Fruit fly (Drosophila melanogaster) whole organism, embryonic: Measurements from ENCODE around the gene CG4896.

ENCODE experiments used
- Antp ChIP-seq: fragments of 200-800 bp; sonication (Bioruptor generic); optimal IDR thresholded peaks from 3 replicates; lab custom pipeline; 2016; ENCODE audit warnings: missing biosample characterization, missing genetic modification characterization
- CG10209 ChIP-seq: fragments of 200-800 bp; sonication (Bioruptor generic); optimal IDR thresholded peaks from 3 replicates; lab custom pipeline; 2017; ENCODE audit warnings: missing biosample characterization, mild to moderate bottlenecking, missing genetic modification characterization, missing genetic modification reagents
- CG10267 ChIP-seq: fragments of 200-800 bp; sonication (Bioruptor generic); optimal IDR thresholded peaks from 2 replicates; lab custom pipeline; 2018; ENCODE audit warnings: missing biosample characterization, mild to moderate bottlenecking, missing genetic modification characterization, moderate library complexity
- CG11247 ChIP-seq: fragments of 200-800 bp; sonication (Bioruptor generic); IDR thresholded peaks from 2 replicates; pipeline ENCODE4 v1.3.6; 2022; ENCODE audit warnings: missing biosample characterization, missing genetic modification characterization
- CG11504 ChIP-seq: fragments of 200-800 bp; sonication (Bioruptor generic); optimal IDR thresholded peaks from 3 replicates; lab custom pipeline; 2019; ENCODE audit warnings: missing biosample characterization, mild to moderate bottlenecking, missing genetic modification characterization, moderate library complexity
- CG15011 ChIP-seq: fragments of 200-800 bp; sonication (Bioruptor generic); optimal IDR thresholded peaks from 3 replicates; lab custom pipeline; 2018; ENCODE audit warnings: missing biosample characterization, mild to moderate bottlenecking, missing genetic modification characterization
- CG15696 ChIP-seq: fragments of 200-800 bp; sonication (Bioruptor generic); optimal IDR thresholded peaks from 2 replicates; lab custom pipeline; 2019; ENCODE audit warnings: missing biosample characterization, mild to moderate bottlenecking, missing genetic modification characterization, moderate library complexity
- CG1602 ChIP-seq: fragments of 200-800 bp; sonication (Bioruptor generic); optimal IDR thresholded peaks from 3 replicates; lab custom pipeline; 2016; ENCODE audit warnings: missing biosample characterization, missing genetic modification characterization
- CG1603 ChIP-seq: fragments of 200-800 bp; sonication (Bioruptor generic); optimal IDR thresholded peaks from 2 replicates; lab custom pipeline; 2019; ENCODE audit warnings: missing biosample characterization, mild to moderate bottlenecking, missing genetic modification characterization, moderate library complexity
- CG17568 ChIP-seq: fragments of 200-800 bp; sonication (Bioruptor generic); optimal IDR thresholded peaks from 2 replicates; lab custom pipeline; 2018; ENCODE audit warnings: missing biosample characterization, mild to moderate bottlenecking, missing genetic modification characterization, moderate library complexity
- CG33213 ChIP-seq: fragments of 200-800 bp; sonication (Bioruptor generic); optimal IDR thresholded peaks from 3 replicates; lab custom pipeline; 2016; ENCODE audit warnings: missing biosample characterization, missing genetic modification characterization
- CG3407 ChIP-seq: fragments of 200-800 bp; sonication (Bioruptor generic); optimal IDR thresholded peaks from 2 replicates; lab custom pipeline; 2018; ENCODE audit warnings: missing biosample characterization, mild to moderate bottlenecking, missing genetic modification characterization
- CG42726 ChIP-seq: fragments of 200-800 bp; sonication (Bioruptor generic); IDR thresholded peaks from 2 replicates; pipeline ENCODE4 v1.3.6; 2022; ENCODE audit warnings: missing biosample characterization, missing genetic modification characterization; ENCODE audit not compliant: partially characterized antibody
- CG4360 ChIP-seq: fragments of 200-800 bp; sonication (Bioruptor generic); IDR thresholded peaks from 2 replicates; pipeline ENCODE4 v1.3.6; 2022; ENCODE audit warnings: missing biosample characterization, missing genetic modification characterization
- CG43689 ChIP-seq: fragments of 200-800 bp; sonication (Bioruptor generic); IDR thresholded peaks from 2 replicates; pipeline ENCODE4 v1.3.6; 2022; ENCODE audit warnings: missing biosample characterization, missing genetic modification characterization
- CG5245 ChIP-seq: fragments of 200-800 bp; sonication (Bioruptor generic); optimal IDR thresholded peaks from 3 replicates; lab custom pipeline; 2016; ENCODE audit warnings: missing biosample characterization, missing genetic modification characterization
- CG7372 ChIP-seq: fragments of 200-800 bp; sonication (Bioruptor generic); IDR thresholded peaks from 2 replicates; pipeline ENCODE4 v1.3.6; 2022; ENCODE audit warnings: missing biosample characterization, missing genetic modification characterization
- CG7963 ChIP-seq: fragments of 200-800 bp; sonication (Bioruptor generic); IDR thresholded peaks from 3 replicates; pipeline ENCODE4 v1.3.6; 2022; ENCODE audit warnings: missing biosample characterization, missing genetic modification characterization; ENCODE audit not compliant: partially characterized antibody
- CG7987 ChIP-seq: fragments of 200-800 bp; sonication (Bioruptor generic); optimal IDR thresholded peaks from 2 replicates; lab custom pipeline; 2018; ENCODE audit warnings: missing biosample characterization, mild to moderate bottlenecking, missing genetic modification characterization, moderate library complexity
- CG8089 ChIP-seq: fragments of 200-800 bp; sonication (Bioruptor generic); optimal IDR thresholded peaks from 3 replicates; lab custom pipeline; 2016; ENCODE audit warnings: missing biosample characterization, missing genetic modification characterization
- CG9727 ChIP-seq: fragments of 200-800 bp; sonication (Bioruptor generic); optimal IDR thresholded peaks from 3 replicates; lab custom pipeline; 2017; ENCODE audit warnings: missing biosample characterization, mild to moderate bottlenecking, missing genetic modification characterization
- Doc2 ChIP-seq: fragments of 200-800 bp; sonication (Bioruptor generic); IDR thresholded peaks from 2 replicates; pipeline ENCODE4 v1.3.6; 2022; ENCODE audit warnings: missing biosample characterization, missing genetic modification characterization
- Drgx ChIP-seq: fragments of 200-800 bp; sonication (Bioruptor generic); IDR thresholded peaks from 2 replicates; pipeline ENCODE4 v1.3.6; 2022; ENCODE audit warnings: missing biosample characterization, missing genetic modification characterization
- Gug ChIP-seq: fragments of 200-800 bp; sonication (Bioruptor generic); IDR thresholded peaks from 4 replicates; pipeline ENCODE4 v1.3.6; 2022; ENCODE audit warnings: missing biosample characterization, missing genetic modification characterization
- HLH3B ChIP-seq: fragments of 200-800 bp; sonication (Bioruptor generic); IDR thresholded peaks from 2 replicates; pipeline ENCODE4 v1.3.6; 2022; ENCODE audit warnings: missing biosample characterization, missing genetic modification characterization
- HmgD ChIP-seq: fragments of 200-800 bp; sonication (Bioruptor generic); optimal IDR thresholded peaks from 3 replicates; lab custom pipeline; 2016; ENCODE audit warnings: missing biosample characterization, missing genetic modification characterization
- Hmx ChIP-seq: fragments of 200-800 bp; sonication (Bioruptor generic); optimal IDR thresholded peaks from 2 replicates; lab custom pipeline; 2016; ENCODE audit warnings: missing biosample characterization, missing genetic modification characterization
- Lpt ChIP-seq: fragments of >200 bp; optimal IDR thresholded peaks from 2 replicates; lab custom pipeline; 2018; ENCODE audit warnings: missing biosample characterization, missing genetic modification characterization
- MTF-1 ChIP-seq: fragments of 200-800 bp; sonication (Bioruptor generic); optimal IDR thresholded peaks from 2 replicates; lab custom pipeline; 2018; ENCODE audit warnings: missing biosample characterization, mild to moderate bottlenecking, missing genetic modification characterization, borderline replicate concordance
- Neu2 ChIP-seq: fragments of 200-800 bp; sonication (Bioruptor generic); optimal IDR thresholded peaks from 3 replicates; lab custom pipeline; 2016; ENCODE audit warnings: missing biosample characterization, missing genetic modification characterization, borderline replicate concordance
- Oaz ChIP-seq: fragments of 200-800 bp; sonication (Bioruptor generic); IDR thresholded peaks from 2 replicates; pipeline ENCODE4 v1.3.6; 2022; ENCODE audit warnings: missing biosample characterization, missing genetic modification characterization
- Sin3A ChIP-seq: fragments of >200 bp; optimal IDR thresholded peaks from 2 replicates; lab custom pipeline; 2018
- abd-A ChIP-seq: fragments of 200-800 bp; sonication (Bioruptor generic); optimal IDR thresholded peaks from 3 replicates; lab custom pipeline; 2019; ENCODE audit warnings: missing biosample characterization, mild to moderate bottlenecking, missing genetic modification characterization, moderate library complexity
- bbx ChIP-seq: fragments of 200-800 bp; sonication (Bioruptor generic); IDR thresholded peaks from 2 replicates; pipeline ENCODE4 v1.3.6; 2022; ENCODE audit warnings: missing biosample characterization, missing genetic modification characterization; ENCODE audit not compliant: partially characterized antibody
- crc ChIP-seq: fragments of 200-800 bp; sonication (Bioruptor generic); optimal IDR thresholded peaks from 2 replicates; lab custom pipeline; 2016; ENCODE audit warnings: missing biosample characterization, missing genetic modification characterization
- cwo ChIP-seq: fragments of 200-800 bp; sonication (Bioruptor generic); optimal IDR thresholded peaks from 3 replicates; lab custom pipeline; 2017; ENCODE audit warnings: missing biosample characterization, missing genetic modification characterization, mild to moderate bottlenecking, moderate library complexity, missing genetic modification reagents
- danr ChIP-seq: fragments of 200-800 bp; sonication (Bioruptor generic); IDR thresholded peaks from 2 replicates; pipeline ENCODE4 v1.3.6; 2022; ENCODE audit warnings: missing biosample characterization, missing genetic modification characterization
- emc ChIP-seq: fragments of 200-800 bp; sonication (Bioruptor generic); optimal IDR thresholded peaks from 2 replicates; lab custom pipeline; 2016; ENCODE audit warnings: missing biosample characterization, missing genetic modification characterization
- fru ChIP-seq: fragments of >200 bp; optimal IDR thresholded peaks from 2 replicates; lab custom pipeline; 2017
- gfzf ChIP-seq: fragments of 200-800 bp; sonication (Bioruptor generic); optimal IDR thresholded peaks from 2 replicates; lab custom pipeline; 2016; ENCODE audit warnings: missing biosample characterization, mild to moderate bottlenecking, missing genetic modification characterization, moderate library complexity
- gro ChIP-seq: fragments of 200-800 bp; sonication (Bioruptor generic); optimal IDR thresholded peaks from 2 replicates; lab custom pipeline; 2016; ENCODE audit warnings: missing biosample characterization, missing genetic modification characterization
- kah ChIP-seq: fragments of 200-800 bp; sonication (Bioruptor generic); optimal IDR thresholded peaks from 2 replicates; lab custom pipeline; 2018; ENCODE audit warnings: missing biosample characterization, mild to moderate bottlenecking, missing genetic modification characterization
- kay ChIP-seq: fragments of 200-800 bp; sonication (Bioruptor generic); optimal IDR thresholded peaks from 2 replicates; lab custom pipeline; 2016; ENCODE audit warnings: missing biosample characterization, missing genetic modification characterization
- nerfin-2 ChIP-seq: fragments of 200-800 bp; sonication (Bioruptor generic); IDR thresholded peaks from 2 replicates; pipeline ENCODE4 v1.3.6; 2022; ENCODE audit warnings: missing biosample characterization, missing genetic modification characterization; ENCODE audit not compliant: partially characterized antibody
- pnt ChIP-seq: fragments of 200-800 bp; sonication (Bioruptor generic); optimal IDR thresholded peaks from 3 replicates; lab custom pipeline; 2016; ENCODE audit warnings: missing biosample characterization, missing genetic modification characterization
- sqz ChIP-seq: fragments of 200-800 bp; sonication (Bioruptor generic); optimal IDR thresholded peaks from 3 replicates; lab custom pipeline; 2018; ENCODE audit warnings: missing biosample characterization, mild to moderate bottlenecking, missing genetic modification characterization
- stc ChIP-seq: fragments of 200-800 bp; sonication (Bioruptor generic); IDR thresholded peaks from 2 replicates; pipeline ENCODE4 v1.3.6; 2022; ENCODE audit warnings: missing biosample characterization, missing genetic modification characterization
- sug ChIP-seq: fragments of 200-800 bp; optimal IDR thresholded peaks from 2 replicates; lab custom pipeline; 2019; ENCODE audit warnings: missing biosample characterization, mild to moderate bottlenecking, missing genetic modification characterization, moderate library complexity
- tap ChIP-seq: fragments of 200-800 bp; optimal IDR thresholded peaks from 3 replicates; lab custom pipeline; 2019; ENCODE audit warnings: missing biosample characterization, mild to moderate bottlenecking, missing genetic modification characterization, moderate library complexity
- tin ChIP-seq: fragments of 200-800 bp; sonication (Bioruptor generic); optimal IDR thresholded peaks from 3 replicates; lab custom pipeline; 2016; ENCODE audit warnings: missing biosample characterization, missing genetic modification characterization
- ttk ChIP-seq: fragments of 200-800 bp; sonication (Bioruptor generic); IDR thresholded peaks from 2 replicates; pipeline ENCODE4 v2.1.2; 2022; ENCODE audit warnings: missing biosample characterization, missing genetic modification characterization
- wor ChIP-seq: fragments of 200-800 bp; sonication (Bioruptor generic); IDR thresholded peaks from 2 replicates; pipeline ENCODE4 v1.3.6; 2022; ENCODE audit warnings: missing biosample characterization, missing genetic modification characterization

CG4896 gene

dm6 chr2L:1214465-1214864 is 37.0 kb downstream of the CG4896 start (continued):
- TF ChIP-seq cwo (GFP tag; lab: Kevin White, UChicago) = peak; percentile 32
- TF ChIP-seq CG43689 (GFP tag; lab: Robert Waterston, UW) = no peak
- no peak for TF ChIP-seq sug (tag; lab: Kevin White, UChicago)
- TF ChIP-seq bbx (GFP tag; lab: Robert Waterston, UW) = no peak
- TF ChIP-seq kay (GFP tag; lab: Kevin White, UChicago) = no peak
- TF ChIP-seq HLH3B (GFP tag; lab: Robert Waterston, UW) = peak; percentile 72
- no peak for TF ChIP-seq pnt (GFP tag; lab: Kevin White, UChicago)
- no peak for TF ChIP-seq emc
- no peak for TF ChIP-seq CG7987
- TF ChIP-seq stc (GFP tag; lab: Robert Waterston, UW) = peak; percentile 18; the same call in 1 of the 2 replicates
- TF ChIP-seq CG1603 (tag; lab: Kevin White, UChicago) = peak; percentile 54
- 0 out of 4 replicates have a peak, but pooled peaks have one; percentile 33 for TF ChIP-seq Gug (GFP tag; lab: Robert Waterston, UW)
- no peak for TF ChIP-seq CG42726 (GFP tag; lab: Robert Waterston, UW)
- peak; percentile 16 for TF ChIP-seq CG10267
- TF ChIP-seq crc (GFP tag; lab: Kevin White, UChicago) = no peak
- TF ChIP-seq gro (GFP tag; lab: Kevin White, UChicago) = no peak
- no peak for TF ChIP-seq CG7372 (GFP tag; lab: Robert Waterston, UW)
- TF ChIP-seq HmgD (GFP tag; lab: Kevin White, UChicago) = no peak
- TF ChIP-seq CG11504 (tag; lab: Kevin White, UChicago) = peak; percentile 62
- no peak for TF ChIP-seq Doc2
- TF ChIP-seq tin = peak; percentile 23
- no peak for TF ChIP-seq CG7963 (GFP tag; lab: Robert Waterston, UW)
- TF ChIP-seq CG33213 (GFP tag; lab: Kevin White, UChicago) = no peak
- TF ChIP-seq danr (GFP tag; lab: Robert Waterston, UW) = no peak
- TF ChIP-seq fru (lab: Kevin White, UChicago) = no peak
- TF ChIP-seq sqz (GFP tag; lab: Kevin White, UChicago) = no peak
- TF ChIP-seq kah (GFP tag; lab: Kevin White, UChicago) = no peak
- no peak for TF ChIP-seq Lpt
- no peak for TF ChIP-seq gfzf (GFP tag; lab: Kevin White, UChicago)
- TF ChIP-seq CG4360 (GFP tag; lab: Robert Waterston, UW) = no peak
- no peak for TF ChIP-seq abd-A
- TF ChIP-seq CG15696 (tag; lab: Kevin White, UChicago) = no peak
- no peak for TF ChIP-seq Sin3A (lab: Kevin White, UChicago)
- TF ChIP-seq CG9727 = peak; percentile 6
- no peak for TF ChIP-seq CG17568 (GFP tag; lab: Kevin White, UChicago)
- TF ChIP-seq ttk (GFP tag; lab: Robert Waterston, UW) = peak; percentile 49
- TF ChIP-seq CG5245 = no peak
- TF ChIP-seq Antp (GFP tag; lab: Kevin White, UChicago) = no peak
- TF ChIP-seq CG11247 (GFP tag; lab: Robert Waterston, UW) = peak; percentile 42; the same call in 1 of the 2 replicates
- no peak; the same call in 1 of the 2 replicates for TF ChIP-seq Oaz (GFP tag; lab: Robert Waterston, UW)
- no peak for TF ChIP-seq Drgx (GFP tag; lab: Robert Waterston, UW)
- TF ChIP-seq Neu2 (GFP tag; lab: Kevin White, UChicago) = no peak
- TF ChIP-seq tap = peak; percentile 20
- no peak for TF ChIP-seq CG8089 (GFP tag; lab: Kevin White, UChicago)
- no peak for TF ChIP-seq nerfin-2 (GFP tag; lab: Robert Waterston, UW)
- peak; percentile 32 for TF ChIP-seq CG1602 (GFP tag; lab: Kevin White, UChicago)
- 0 out of 2 replicates have a peak, but pooled peaks have one; percentile 17 for TF ChIP-seq wor (GFP tag; lab: Robert Waterston, UW)
- TF ChIP-seq CG10209 (GFP tag; lab: Kevin White, UChicago) = peak; percentile 9
- peak; percentile 16 for TF ChIP-seq CG3407
- TF ChIP-seq CG15011 (GFP tag; lab: Kevin White, UChicago) = no peak
- no peak for TF ChIP-seq MTF-1 (GFP tag; lab: Kevin White, UChicago)
- no peak for TF ChIP-seq Hmx (GFP tag; lab: Kevin White, UChicago)
